Worm (Caenorhabditis elegans) whole organism, mixed stage, embryonic: ENCODE measurements around the gene K01H12.4.
"Not testable (repeated sequence)": the region's sequence is repeated elsewhere in the genome, so short reads cannot be mapped to it uniquely, and the experiment has no call there.

Experiments used
- bed-3 ChIP-seq: fragments of 200-800 bp; sonication (Bioruptor generic); optimal IDR thresholded peaks from 3 replicates; lab custom pipeline; 2018; ENCODE audit warnings: mild to moderate bottlenecking, missing genetic modification characterization, moderate library complexity, missing compliant biosample characterization
- blmp-1 ChIP-seq: fragments of 150-350 bp; optimal IDR thresholded peaks from 2 replicates; lab custom pipeline; 2014; ENCODE audit warnings: missing biosample characterization, missing genetic modification characterization
- ceh-39 ChIP-seq: fragments of 150-350 bp; optimal IDR thresholded peaks from 2 replicates; lab custom pipeline; 2014; ENCODE audit warnings: missing biosample characterization, missing genetic modification characterization
- ceh-43 ChIP-seq: fragments of 200-800 bp; sonication (Bioruptor generic); optimal IDR thresholded peaks from 2 replicates; lab custom pipeline; 2018; ENCODE audit warnings: mild to moderate bottlenecking, missing genetic modification characterization, moderate library complexity, missing compliant biosample characterization
- ceh-83 ChIP-seq: fragments of 200-800 bp; sonication (Bioruptor generic); optimal IDR thresholded peaks from 2 replicates; lab custom pipeline; 2018; ENCODE audit warnings: mild to moderate bottlenecking, missing genetic modification characterization, missing compliant biosample characterization
- elt-1 ChIP-seq: sonication (generic microtip); optimal IDR thresholded peaks from 2 replicates; lab custom pipeline; 2017; ENCODE audit warnings: missing genetic modification characterization, mild to moderate bottlenecking, missing compliant biosample characterization, antibody characterized with exemption, moderate library complexity, borderline replicate concordance; ENCODE audit not compliant: insufficient read depth
- elt-3 ChIP-seq: fragments of 150-350 bp; optimal IDR thresholded peaks from 2 replicates; lab custom pipeline; 2014; ENCODE audit warnings: missing biosample characterization, missing genetic modification characterization
- flh-1 ChIP-seq: fragments of 200-800 bp; sonication (Bioruptor generic); optimal IDR thresholded peaks from 2 replicates; lab custom pipeline; 2018; ENCODE audit warnings: mild to moderate bottlenecking, missing genetic modification characterization, moderate library complexity, missing compliant biosample characterization
- hlh-1 ChIP-seq: fragments of 150-350 bp; optimal IDR thresholded peaks from 2 replicates; lab custom pipeline; 2014; ENCODE audit warnings: missing biosample characterization, missing genetic modification reagents, missing genetic modification characterization
- lin-13 ChIP-seq: fragments of 150-350 bp; optimal IDR thresholded peaks from 2 replicates; lab custom pipeline; 2014; ENCODE audit warnings: missing biosample characterization, missing genetic modification characterization
- lin-32 ChIP-seq: fragments of 200-800 bp; sonication (Bioruptor generic); optimal IDR thresholded peaks from 2 replicates; lab custom pipeline; 2018; ENCODE audit warnings: mild to moderate bottlenecking, missing genetic modification characterization, missing compliant biosample characterization
- lsy-2 ChIP-seq: fragments of 150-350 bp; optimal IDR thresholded peaks from 2 replicates; lab custom pipeline; 2014; ENCODE audit warnings: missing biosample characterization, missing genetic modification characterization
- mab-5 ChIP-seq: fragments of 150-350 bp; optimal IDR thresholded peaks from 2 replicates; lab custom pipeline; 2014; ENCODE audit warnings: missing biosample characterization, missing genetic modification characterization
- mep-1 ChIP-seq: fragments of 150-350 bp; optimal IDR thresholded peaks from 2 replicates; lab custom pipeline; 2017; ENCODE audit warnings: missing biosample characterization, missing genetic modification reagents, missing genetic modification characterization, inconsistent platforms
- mls-2 ChIP-seq: sonication (generic microtip); optimal IDR thresholded peaks from 2 replicates; lab custom pipeline; 2016; ENCODE audit warnings: mild to moderate bottlenecking, missing genetic modification characterization, moderate library complexity, missing compliant biosample characterization
- nhr-12 ChIP-seq: fragments of 150-350 bp; optimal IDR thresholded peaks from 2 replicates; lab custom pipeline; 2014; ENCODE audit warnings: missing biosample characterization, missing genetic modification characterization
- nhr-2 ChIP-seq: fragments of 150-350 bp; optimal IDR thresholded peaks from 2 replicates; lab custom pipeline; 2014; ENCODE audit warnings: missing biosample characterization, missing genetic modification characterization
- nhr-237 ChIP-seq: fragments of 150-350 bp; optimal IDR thresholded peaks from 2 replicates; lab custom pipeline; 2014; ENCODE audit warnings: missing biosample characterization, missing genetic modification characterization
- nhr-28 ChIP-seq: fragments of 150-350 bp; optimal IDR thresholded peaks from 2 replicates; lab custom pipeline; 2014; ENCODE audit warnings: missing biosample characterization, missing genetic modification characterization
- nhr-76 ChIP-seq: sonication (generic microtip); optimal IDR thresholded peaks from 2 replicates; lab custom pipeline; 2017; ENCODE audit warnings: missing biosample characterization, missing genetic modification characterization
- pha-4 ChIP-seq: fragments of 150-350 bp; optimal IDR thresholded peaks from 2 replicates; lab custom pipeline; 2018; ENCODE audit warnings: missing biosample characterization, missing genetic modification reagents, missing genetic modification characterization
- sem-2 ChIP-seq: fragments of 200-800 bp; sonication (Bioruptor generic); optimal IDR thresholded peaks from 2 replicates; lab custom pipeline; 2018; ENCODE audit warnings: mild to moderate bottlenecking, missing genetic modification characterization, missing compliant biosample characterization
- sptf-1 ChIP-seq: sonication (generic microtip); optimal IDR thresholded peaks from 2 replicates; lab custom pipeline; 2017; ENCODE audit warnings: mild to moderate bottlenecking, missing genetic modification characterization, moderate library complexity, missing compliant biosample characterization
- tbx-8 ChIP-seq: fragments of 200-800 bp; sonication (Bioruptor generic); optimal IDR thresholded peaks from 2 replicates; lab custom pipeline; 2018; ENCODE audit warnings: mild to moderate bottlenecking, missing genetic modification characterization, moderate library complexity, missing compliant biosample characterization
- unc-120 ChIP-seq: sonication (generic microtip); optimal IDR thresholded peaks from 2 replicates; lab custom pipeline; 2017; ENCODE audit warnings: missing genetic modification characterization, missing compliant biosample characterization; ENCODE audit not compliant: poor library complexity, severe bottlenecking
- unc-39 ChIP-seq: fragments of 150-350 bp; optimal IDR thresholded peaks from 2 replicates; lab custom pipeline; 2014; ENCODE audit warnings: missing biosample characterization, missing genetic modification characterization
- unc-62 ChIP-seq: fragments of 150-350 bp; optimal IDR thresholded peaks from 2 replicates; lab custom pipeline; 2014; ENCODE audit warnings: missing biosample characterization, missing genetic modification reagents, missing genetic modification characterization
- ztf-11 ChIP-seq: fragments of 150-350 bp; optimal IDR thresholded peaks from 2 replicates; lab custom pipeline; 2014; ENCODE audit warnings: missing biosample characterization, missing genetic modification characterization

Gene K01H12.4

DNA sequence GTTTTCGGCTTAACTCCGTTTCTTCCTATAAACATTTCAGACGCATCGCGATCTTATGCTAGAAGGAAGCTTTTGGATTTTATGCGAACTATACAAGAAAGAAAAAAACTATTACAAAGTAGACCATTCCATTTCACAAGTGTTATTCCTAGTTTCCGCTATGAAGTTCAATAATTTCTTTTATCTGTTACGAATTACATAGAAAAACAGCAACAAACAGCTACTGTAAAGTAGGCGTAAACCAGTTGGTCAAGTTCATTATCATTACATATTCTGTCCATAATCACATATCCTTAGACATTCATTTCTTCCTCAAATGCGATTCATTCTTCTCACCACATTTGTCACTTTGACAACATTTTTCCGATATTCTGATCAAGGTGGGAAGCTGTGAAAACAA, 25.3 kb downstream of the K01H12.4 start, which contains the start of gene C28D4.10:
Gene C28D4.10 (plus strand): TSS at position 301 of the 400 bp plus-strand sequence.
- TF ChIP-seq bed-3, result no peak
- TF ChIP-seq elt-1, result no peak
- TF ChIP-seq unc-39 (tag; lab: Kevin White, UChicago), result no peak
- TF ChIP-seq flh-1 (GFP tag; lab: Kevin White, UChicago), result no peak
- no peak for TF ChIP-seq unc-62 (GFP tag; lab: Kevin White, UChicago)
- TF ChIP-seq nhr-12 (tag; lab: Kevin White, UChicago), result no peak
- TF ChIP-seq ceh-83 (GFP tag; lab: Kevin White, UChicago), result no peak
- TF ChIP-seq pha-4 (tag; lab: Kevin White, UChicago), result no peak
- no peak for TF ChIP-seq ceh-43 (GFP tag; lab: Kevin White, UChicago)
- no peak for TF ChIP-seq hlh-1 (tag; lab: Kevin White, UChicago)
- TF ChIP-seq nhr-76 (tag; lab: Kevin White, UChicago), result no peak
- no peak for TF ChIP-seq ztf-11 (tag; lab: Kevin White, UChicago)
- TF ChIP-seq blmp-1 (tag; lab: Kevin White, UChicago), result no peak
- no peak for TF ChIP-seq tbx-8 (GFP tag; lab: Kevin White, UChicago)
- TF ChIP-seq nhr-2 (tag; lab: Kevin White, UChicago), result no peak
- no peak for TF ChIP-seq lin-32 (GFP tag; lab: Kevin White, UChicago)
- no peak for TF ChIP-seq mep-1 (tag; lab: Kevin White, UChicago)
- TF ChIP-seq lin-13, result no peak
- TF ChIP-seq nhr-28, result no peak

- no peak for TF ChIP-seq unc-120 (tag; lab: Kevin White, UChicago)
These were observed 26.1 kb downstream of the K01H12.4 start for ce11 chrIV:9739001-9739400.

DNA sequence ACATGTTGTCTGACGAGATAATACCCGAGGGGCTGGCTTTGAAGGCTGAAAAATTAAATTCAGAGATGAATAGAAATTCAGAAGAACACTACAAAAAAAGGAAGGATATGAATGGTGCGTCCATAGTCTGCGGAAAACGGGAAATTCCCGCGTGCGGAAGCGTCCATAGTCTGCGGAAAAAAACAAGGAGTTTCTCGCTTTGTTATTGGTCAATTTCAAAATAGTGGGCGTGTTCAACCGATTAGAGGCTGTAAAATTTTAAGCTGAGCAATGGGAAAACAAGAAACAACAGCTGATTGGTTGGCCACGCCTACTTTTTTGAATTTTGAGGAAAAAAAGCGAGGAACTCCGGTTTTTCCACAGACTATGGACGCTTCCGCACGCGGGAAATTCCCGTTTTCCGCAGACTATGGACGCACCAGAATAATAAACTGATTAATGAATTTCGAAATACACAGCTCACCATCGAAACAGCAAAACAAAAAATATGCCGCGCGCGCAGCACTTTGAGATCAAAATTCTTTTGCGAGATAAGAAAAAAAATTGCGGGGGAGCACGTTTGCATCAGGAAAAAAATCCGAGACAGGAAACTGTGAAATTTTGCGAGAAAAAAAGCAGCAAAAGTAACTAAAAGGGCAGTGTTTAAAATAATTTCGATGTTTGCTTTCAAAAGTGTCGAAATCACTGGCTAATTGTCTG, 28.1 kb downstream of the K01H12.4 start, which contains the start of gene gln-6:
Gene gln-6 (minus strand): TSS at position 51 of the 699 bp plus-strand sequence.
- not testable (repeated sequence) for TF ChIP-seq tbx-8 (GFP tag; lab: Kevin White, UChicago); ceh-83 (GFP tag; lab: Kevin White, UChicago); hlh-1 (tag; lab: Kevin White, UChicago)

ce11 chrIV:9742883-9743282, 30.0 kb downstream of the K01H12.4 start, which contains the start of gene C28D4.7:
Gene C28D4.7, minus strand, starts transcription at chrIV:9743147.
- TF ChIP-seq mab-5 (tag; lab: Kevin White, UChicago) (no peak), elt-1 (no peak), ztf-11 (tag; lab: Kevin White, UChicago) (no peak), sptf-1 (tag; lab: Kevin White, UChicago) (no peak), ceh-39 (tag; lab: Kevin White, UChicago) (no peak), sem-2 (GFP tag; lab: Kevin White, UChicago) (no peak), nhr-12 (tag; lab: Kevin White, UChicago) (no peak), lsy-2 (tag; lab: Kevin White, UChicago) (no peak), elt-3 (tag; lab: Kevin White, UChicago) (no peak), lin-13 (no peak)

- TF ChIP-seq unc-39 (tag; lab: Kevin White, UChicago), result no peak
- TF ChIP-seq nhr-237 (tag; lab: Kevin White, UChicago), result no peak
- no peak for TF ChIP-seq sem-2 (GFP tag; lab: Kevin White, UChicago)
These were observed 32.0 kb downstream of the K01H12.4 start, which contains the start of gene C28D4.4 for ce11 chrIV:9744905-9745304. Gene C28D4.4, minus strand, starts transcription at chrIV:9745005.

ce11 chrIV:9746762-9747161, 33.9 kb downstream of the K01H12.4 start, which contains the start of gene C28D4.5:
Gene C28D4.5, minus strand, starts transcription at chrIV:9746862.
- no peak for TF ChIP-seq ceh-83 (GFP tag; lab: Kevin White, UChicago)
- no peak for TF ChIP-seq mls-2 (tag; lab: Kevin White, UChicago)
- no peak for TF ChIP-seq elt-1
- no peak for TF ChIP-seq lin-32 (GFP tag; lab: Kevin White, UChicago)
- TF ChIP-seq lin-13, result no peak
- no peak for TF ChIP-seq mep-1 (tag; lab: Kevin White, UChicago)
